Fruit fly (Drosophila melanogaster) whole organism: ENCODE measurements around the gene CG10338.

ENCODE experiments used
- CG8478 ChIP-seq: fragments of >200 bp; optimal IDR thresholded peaks from 2 replicates; lab custom pipeline; 2018; ENCODE audit warnings: inconsistent platforms
- Dll ChIP-seq: fragments of >200 bp; optimal IDR thresholded peaks from 2 replicates; lab custom pipeline; 2017
- EcR ChIP-seq, 2 experiments: fragments of >200 bp; optimal IDR thresholded peaks; 2 replicates each; lab custom pipeline; 2017; ENCODE audit warnings: missing biosample characterization in 2 of 2, missing genetic modification characterization in 2 of 2, missing genetic modification reagents in 2 of 2
- pan ChIP-seq: fragments of >200 bp; optimal IDR thresholded peaks from 2 replicates; lab custom pipeline; 2017
- psq ChIP-seq: fragments of >200 bp; optimal IDR thresholded peaks from 2 replicates; lab custom pipeline; 2017
- usp ChIP-seq: fragments of >200 bp; optimal IDR thresholded peaks from 2 replicates; lab custom pipeline; 2017; ENCODE audit warnings: missing biosample characterization, missing genetic modification characterization, mixed read lengths

CG10338 gene

dm6 chr2L:18702721-18703488 lies 7.4 kb downstream of the CG10338 start, which contains the start of the genes CG10376 and CG10343:
Gene CG10376 (minus strand): TSS chr2L:18703105.
Gene CG10343 (plus strand): TSS chr2L:18703473.
- TF ChIP-seq Dll (lab: Kevin White, UChicago), result no peak
- TF ChIP-seq CG8478, result no peak
- TF ChIP-seq EcR (GFP tag; optimal IDR thresholded peaks at IDR 0.05; lab: Kevin White, UChicago), result no peak
- TF ChIP-seq pan (lab: Kevin White, UChicago), result no peak
- no peak for TF ChIP-seq psq (lab: Kevin White, UChicago)
- TF ChIP-seq usp, result no peak

dm6 chr2L:18705617-18706046 lies 10.2 kb downstream of the CG10338 start, which contains the start of gene Jwa:
Gene Jwa (minus strand): TSS chr2L:18705703.
- no peak for TF ChIP-seq usp

dm6 chr2L:18707844-18708238 lies 12.4 kb downstream of the CG10338 start:
- TF ChIP-seq pan (lab: Kevin White, UChicago) (no peak), psq (lab: Kevin White, UChicago) (no peak), Dll (lab: Kevin White, UChicago) (no peak), usp (no peak), EcR (GFP tag; optimal IDR thresholded peaks at IDR 0.05; lab: Kevin White, UChicago) (no peak), CG8478 (no peak)

- TF ChIP-seq Dll (lab: Kevin White, UChicago) (no peak), psq (lab: Kevin White, UChicago) (no peak), EcR (GFP tag; optimal IDR thresholded peaks at IDR 0.05; lab: Kevin White, UChicago) (no peak), pan (lab: Kevin White, UChicago) (no peak), usp (no peak), CG8478 (no peak)
Measured at dm6 chr2L:18708239-18708891, 12.9 kb downstream of the CG10338 start, which contains the start of the genes Faf2 and Grip71. Gene Faf2 (minus strand): TSS chr2L:18708688. Gene Grip71 (plus strand): TSS chr2L:18708846.

- no peak for TF ChIP-seq CG8478
- TF ChIP-seq EcR (GFP tag; optimal IDR thresholded peaks at IDR 0.05; lab: Kevin White, UChicago), result no peak
- TF ChIP-seq pan (lab: Kevin White, UChicago), result no peak
- TF ChIP-seq psq (lab: Kevin White, UChicago), result no peak
- no peak for TF ChIP-seq Dll (lab: Kevin White, UChicago)
- TF ChIP-seq usp, result no peak
Measured at dm6 chr2L:18713686-18714085, 18.2 kb downstream of the CG10338 start, which contains the start of gene Irk3. Gene Irk3 (minus strand): TSS chr2L:18713748.

dm6 chr2L:18714086-18714485 lies 18.6 kb downstream of the CG10338 start:
- TF ChIP-seq psq (lab: Kevin White, UChicago) (no peak), EcR (GFP tag; optimal IDR thresholded peaks at IDR 0.05; lab: Kevin White, UChicago) (no peak)

- no peak for TF ChIP-seq pan (lab: Kevin White, UChicago)
- TF ChIP-seq EcR (GFP tag; optimal IDR thresholded peaks at IDR 0.05; lab: Kevin White, UChicago), result no peak
- no peak for TF ChIP-seq CG8478
- TF ChIP-seq Dll (lab: Kevin White, UChicago), result no peak
- no peak for TF ChIP-seq usp
- TF ChIP-seq psq (lab: Kevin White, UChicago), result no peak
Measured at dm6 chr2L:18717365-18718011, 22.0 kb downstream of the CG10338 start.

dm6 chr2L:18719583-18719982 lies 24.1 kb downstream of the CG10338 start:
- TF ChIP-seq psq (lab: Kevin White, UChicago) (no peak), Dll (lab: Kevin White, UChicago) (no peak), CG8478 (no peak), EcR (GFP tag; optimal IDR thresholded peaks at IDR 0.05; lab: Kevin White, UChicago) (no peak), pan (lab: Kevin White, UChicago) (no peak), usp (no peak)

- TF ChIP-seq psq (lab: Kevin White, UChicago) (no peak), EcR (GFP tag; optimal IDR thresholded peaks at IDR 0.05; lab: Kevin White, UChicago) (no peak), pan (lab: Kevin White, UChicago) (no peak), CG8478 (no peak), usp (no peak)
Measured at dm6 chr2L:18724842-18725241, 29.4 kb downstream of the CG10338 start.

- no peak for TF ChIP-seq Dll (lab: Kevin White, UChicago)
- TF ChIP-seq CG8478, result no peak
- no peak for TF ChIP-seq EcR (GFP tag; optimal IDR thresholded peaks at IDR 0.05; lab: Kevin White, UChicago)
- no peak for TF ChIP-seq usp
- no peak for TF ChIP-seq pan (lab: Kevin White, UChicago)
- TF ChIP-seq psq (lab: Kevin White, UChicago), result no peak
Measured at dm6 chr2L:18727986-18728385, 32.5 kb downstream of the CG10338 start.

- TF ChIP-seq psq (lab: Kevin White, UChicago) (no peak), pan (lab: Kevin White, UChicago) (no peak), EcR (GFP tag; optimal IDR thresholded peaks at IDR 0.05; lab: Kevin White, UChicago) (no peak), CG8478 (no peak)
Measured at dm6 chr2L:18732291-18732690, 36.8 kb downstream of the CG10338 start, which contains the start of gene CG10348. Gene CG10348 (minus strand): TSS chr2L:18732524.
